Worm (Caenorhabditis elegans) whole organism, late embryonic: ENCODE data around the gene C01G5.7.

Experiments
- hlh-13 ChIP-seq: fragments of 200-800 bp; sonication (Bioruptor generic); optimal IDR thresholded peaks from 2 replicates; lab custom pipeline; 2018; ENCODE audit warnings: mild to moderate bottlenecking, missing genetic modification characterization, missing compliant biosample characterization
- lin-11 ChIP-seq: fragments of 200-800 bp; sonication (Bioruptor generic); optimal IDR thresholded peaks from 2 replicates; lab custom pipeline; 2018; ENCODE audit warnings: mild to moderate bottlenecking, missing genetic modification characterization, missing compliant biosample characterization
- nfya-1 ChIP-seq: sonication (generic microtip); optimal IDR thresholded peaks from 2 replicates; lab custom pipeline; 2017; ENCODE audit warnings: missing genetic modification characterization, mild to moderate bottlenecking, missing compliant biosample characterization, antibody characterized with exemption, moderate library complexity
- nhr-11 ChIP-seq: fragments of 150-350 bp; optimal IDR thresholded peaks from 2 replicates; lab custom pipeline; 2014; ENCODE audit warnings: missing biosample characterization, missing genetic modification characterization
- pax-1 ChIP-seq: fragments of 150-350 bp; optimal IDR thresholded peaks from 2 replicates; lab custom pipeline; 2014; ENCODE audit warnings: missing biosample characterization, missing genetic modification characterization
- pha-4 ChIP-seq: fragments of 150-350 bp; optimal IDR thresholded peaks from 2 replicates; lab custom pipeline; 2018; ENCODE audit warnings: missing biosample characterization, missing genetic modification reagents, missing genetic modification characterization

DNA sequence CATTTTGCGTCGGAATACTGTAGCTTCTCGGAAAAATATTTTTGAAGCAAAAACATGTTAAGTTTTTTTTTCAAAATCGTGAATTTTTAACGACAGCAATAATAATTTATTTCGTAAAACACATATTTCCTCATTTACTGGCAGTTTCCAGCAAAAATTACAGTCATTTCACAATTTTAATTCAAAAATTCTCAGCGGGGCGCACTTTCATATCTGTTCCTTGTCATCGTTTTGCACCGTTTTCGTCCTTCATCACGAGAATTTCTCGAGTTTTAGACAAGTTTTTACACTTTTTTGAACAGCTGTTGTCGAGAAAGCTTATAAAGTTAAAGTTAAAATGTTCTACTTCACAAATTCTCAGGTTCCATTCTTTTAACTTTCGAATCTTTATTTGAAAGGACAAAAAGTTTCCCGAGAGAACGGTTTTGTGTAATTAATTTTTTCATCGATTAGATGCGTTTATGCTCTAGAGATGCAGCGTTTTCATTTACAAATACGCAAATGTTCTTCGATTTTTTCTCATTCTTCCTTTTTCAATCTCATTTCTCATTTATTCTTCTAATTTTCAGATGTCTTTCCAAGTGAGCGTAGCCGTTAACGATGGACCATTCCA, 4.5 kb downstream of the C01G5.7 start, which contains the start of gene ddi-1:
- TF ChIP-seq pha-4 (no peak), nhr-11 (no peak), nfya-1 (tag; lab: Kevin White, UChicago) (no peak), lin-11 (no peak), hlh-13 (no peak), pax-1 (tag; lab: Kevin White, UChicago) (no peak)
